Worm (Caenorhabditis elegans): ENCODE measurements around the gene sid-5.
"Not testable (repeated sequence)": the region's sequence is repeated elsewhere in the genome, so short reads cannot be mapped to it uniquely, and the experiment has no call there.

Gene sid-5

DNA sequence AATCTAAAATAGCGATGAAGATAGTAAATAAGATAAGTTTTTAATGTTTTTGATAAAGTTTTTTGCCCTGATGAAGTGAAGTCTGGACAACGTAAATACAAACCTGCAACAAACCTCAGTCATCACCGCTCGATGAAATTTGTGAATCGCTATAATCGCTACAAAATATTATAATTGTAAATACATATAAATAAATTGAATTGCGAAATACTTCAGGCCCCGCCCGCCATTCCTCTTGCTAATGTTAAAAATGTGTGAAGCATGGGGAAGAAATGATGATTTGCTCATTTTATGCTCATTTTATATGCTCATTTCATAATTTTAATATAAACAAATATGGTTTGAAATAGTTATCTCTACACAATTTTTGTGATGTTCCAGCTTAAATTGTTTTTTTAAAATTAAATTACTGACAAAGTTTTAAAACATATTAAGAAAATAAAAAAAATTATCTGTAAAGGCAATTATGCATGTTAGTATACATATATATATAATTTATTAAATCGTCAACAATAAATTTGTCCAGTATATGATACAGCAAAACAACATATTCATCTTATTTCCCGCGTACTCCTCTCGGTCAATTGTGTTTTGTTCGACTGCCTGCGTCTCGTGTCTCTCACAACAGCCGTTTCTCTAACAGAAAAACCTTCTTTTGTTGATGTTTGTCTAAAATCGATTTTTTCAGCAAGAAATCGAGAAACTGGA lies at the start of gene sid-5:
TSS of gene sid-5 (plus strand) at position 658 of the 708 bp plus-strand sequence.
- no peak for TF ChIP-seq unc-62 (GFP tag; optimal IDR thresholded peaks at IDR 0.05)

DNA sequence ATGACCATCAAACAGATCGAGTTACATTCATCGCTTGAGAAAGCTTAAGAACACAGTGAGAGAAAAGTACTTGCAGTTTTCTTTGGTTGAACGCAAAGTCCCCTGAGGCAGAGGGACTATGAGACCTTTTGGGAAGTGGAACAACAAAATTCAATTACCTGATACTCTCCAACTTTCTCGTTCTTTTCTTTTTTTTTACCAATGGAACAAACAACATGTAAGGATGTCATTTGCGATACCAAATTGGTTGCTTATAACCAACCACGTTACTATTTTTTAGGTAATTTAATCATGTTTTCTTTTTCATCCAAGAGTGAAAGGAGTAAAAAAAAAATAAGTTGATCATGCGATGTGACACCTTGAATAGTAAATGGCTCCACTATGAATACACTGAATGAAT lies 47.7 kb upstream of the sid-5 start:
- no peak for TF ChIP-seq unc-62 (GFP tag; optimal IDR thresholded peaks at IDR 0.05)

DNA sequence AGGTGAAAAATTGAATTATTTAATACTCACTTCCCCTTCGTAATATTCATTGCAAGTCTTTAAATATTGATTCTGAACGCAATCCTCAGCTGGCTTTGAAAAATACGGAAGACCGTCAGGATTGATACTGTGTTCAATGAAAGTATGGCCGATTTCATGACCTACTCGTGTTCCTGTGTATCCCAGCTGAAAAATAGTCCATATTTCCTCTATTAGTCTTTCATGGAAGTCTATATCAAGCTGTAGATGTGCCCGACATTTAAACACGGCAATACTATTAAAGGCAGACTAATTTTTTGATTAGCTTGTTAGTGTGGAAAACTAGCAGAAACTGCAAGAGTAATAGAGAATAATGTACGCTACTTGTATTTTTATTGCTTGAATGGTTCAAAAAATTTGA lies 43.0 kb upstream of the sid-5 start:
- TF ChIP-seq unc-62 (GFP tag; optimal IDR thresholded peaks at IDR 0.05), result no peak

DNA sequence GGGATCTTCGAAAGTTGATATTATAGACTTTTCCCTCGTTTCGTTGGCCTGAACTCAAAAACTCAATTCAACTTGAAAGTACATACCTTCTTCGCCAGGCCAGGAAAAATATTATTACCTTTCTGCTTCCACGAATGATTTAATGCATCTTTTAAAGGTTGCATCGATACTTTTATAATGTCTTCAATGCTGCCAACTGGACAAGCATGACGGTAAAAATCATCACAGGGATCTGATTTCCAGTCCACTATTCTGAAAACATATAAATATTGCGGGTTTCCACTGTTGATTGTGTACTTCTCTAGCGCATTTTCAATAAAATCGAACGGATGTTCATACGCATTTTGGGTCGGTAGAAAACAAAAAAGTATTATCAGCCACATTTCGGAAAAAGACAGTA lies 41.5 kb upstream of the sid-5 start, which contains the start of gene nep-4:
TSS of gene nep-4 (minus strand) at position 393 of the 400 bp plus-strand sequence.
- TF ChIP-seq unc-62 (GFP tag; optimal IDR thresholded peaks at IDR 0.05), result no peak

DNA sequence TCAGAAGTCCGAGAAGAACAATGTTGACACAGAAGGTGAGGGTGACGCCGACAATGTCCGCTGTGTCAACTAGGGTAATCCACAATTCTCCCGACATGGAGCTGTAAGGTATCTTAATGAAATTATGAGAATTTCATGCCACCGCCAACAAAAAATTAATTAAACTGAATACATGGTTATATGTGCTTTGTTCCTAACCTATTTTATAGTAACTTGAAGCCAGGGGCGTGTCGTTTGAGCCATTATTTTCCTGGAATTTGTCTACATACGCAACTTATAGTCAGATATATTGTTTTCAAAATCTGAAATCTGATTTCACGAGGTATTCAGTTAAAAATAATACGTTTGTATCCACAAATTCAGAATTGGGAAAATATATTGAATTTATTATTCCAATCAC lies 38.7 kb upstream of the sid-5 start, which contains the start of gene odr-10:
TSS of gene odr-10 (minus strand) at position 101 of the 400 bp plus-strand sequence.
- no peak for TF ChIP-seq unc-62 (GFP tag; optimal IDR thresholded peaks at IDR 0.05)

DNA sequence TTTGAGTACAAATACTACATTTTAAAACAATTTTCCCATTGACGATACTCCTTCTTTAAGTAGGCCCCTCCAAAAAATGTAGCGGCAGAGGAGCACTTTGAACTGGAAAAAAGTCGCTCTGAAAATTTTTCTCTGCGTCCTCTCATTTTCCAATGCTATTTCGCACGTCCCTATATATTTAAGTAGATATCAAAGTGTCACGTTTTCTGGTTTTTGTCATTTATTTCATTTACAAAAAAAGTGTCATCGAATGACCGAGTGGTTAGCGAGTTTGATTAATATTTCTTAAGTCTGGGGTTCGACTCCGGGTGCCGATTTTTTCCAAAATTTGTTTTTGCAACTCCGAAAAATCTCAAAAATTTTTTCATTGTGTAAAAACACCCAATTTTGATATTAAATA lies 37.6 kb upstream of the sid-5 start:
- no peak for TF ChIP-seq unc-62 (GFP tag; optimal IDR thresholded peaks at IDR 0.05)

DNA sequence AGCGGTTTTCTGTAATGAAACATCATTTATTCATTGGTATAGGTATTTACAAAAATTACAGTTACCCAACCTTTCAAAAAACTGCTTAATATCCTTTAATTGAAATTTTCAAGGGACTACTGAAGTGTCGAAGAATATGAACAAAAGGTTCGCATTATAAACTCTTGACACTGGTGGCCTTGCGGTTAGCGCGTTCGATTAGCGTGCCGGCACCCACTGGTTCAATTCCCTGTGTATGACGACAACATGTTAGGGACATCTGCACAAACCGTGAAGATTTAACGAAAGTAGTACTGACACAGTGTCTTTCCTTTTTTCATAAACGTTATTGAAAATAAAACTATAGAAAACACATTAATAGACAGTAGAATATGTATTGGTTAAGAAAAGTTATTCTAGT lies 36.8 kb upstream of the sid-5 start:
- no peak for TF ChIP-seq unc-62 (GFP tag; optimal IDR thresholded peaks at IDR 0.05)

DNA sequence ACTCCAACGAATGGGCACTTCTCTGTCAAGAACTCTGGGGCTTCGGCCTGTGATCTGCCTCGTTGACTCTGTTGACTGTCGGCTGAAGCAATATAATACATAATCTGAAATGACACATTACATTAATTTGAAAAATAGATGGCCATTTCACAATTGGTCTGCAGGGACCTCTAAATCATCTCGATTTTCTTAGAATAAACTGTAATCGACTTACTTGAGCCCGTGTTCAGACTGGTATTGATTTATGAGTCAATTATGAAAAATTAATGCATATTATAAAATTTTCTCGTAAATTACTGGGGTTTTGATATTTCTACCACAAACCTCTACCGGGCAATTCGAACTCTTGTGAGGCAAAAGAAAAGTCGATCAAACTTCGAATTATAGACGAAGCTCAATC lies 35.9 kb upstream of the sid-5 start, which contains the start of gene C53B7.6:
TSS of gene C53B7.6 (minus strand) at position 101 of the 400 bp plus-strand sequence.
- not testable (repeated sequence) for TF ChIP-seq unc-62 (GFP tag; optimal IDR thresholded peaks at IDR 0.05)

DNA sequence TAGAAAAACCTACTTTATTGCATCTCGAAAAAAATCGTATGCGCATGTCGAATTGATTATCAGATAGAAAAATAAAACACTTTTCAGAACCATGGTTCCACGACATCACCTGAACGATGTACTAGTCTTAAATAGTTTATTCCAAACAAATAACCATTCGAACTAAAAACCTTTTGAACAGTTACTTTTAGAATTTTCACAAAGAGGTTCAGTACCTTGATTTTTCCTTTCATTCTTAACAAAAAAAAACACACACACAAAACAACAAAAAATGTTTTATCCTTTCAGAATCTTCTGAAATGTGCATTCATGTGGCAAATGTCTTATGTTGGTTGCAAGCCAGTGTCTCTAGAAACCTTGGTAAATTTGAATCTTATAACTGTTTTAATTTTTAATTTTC lies 29.8 kb upstream of the sid-5 start, which contains the start of gene F41C6.4:
TSS of gene F41C6.4 (minus strand) at position 101 of the 400 bp plus-strand sequence.
- no peak for TF ChIP-seq unc-62 (GFP tag; optimal IDR thresholded peaks at IDR 0.05)

DNA sequence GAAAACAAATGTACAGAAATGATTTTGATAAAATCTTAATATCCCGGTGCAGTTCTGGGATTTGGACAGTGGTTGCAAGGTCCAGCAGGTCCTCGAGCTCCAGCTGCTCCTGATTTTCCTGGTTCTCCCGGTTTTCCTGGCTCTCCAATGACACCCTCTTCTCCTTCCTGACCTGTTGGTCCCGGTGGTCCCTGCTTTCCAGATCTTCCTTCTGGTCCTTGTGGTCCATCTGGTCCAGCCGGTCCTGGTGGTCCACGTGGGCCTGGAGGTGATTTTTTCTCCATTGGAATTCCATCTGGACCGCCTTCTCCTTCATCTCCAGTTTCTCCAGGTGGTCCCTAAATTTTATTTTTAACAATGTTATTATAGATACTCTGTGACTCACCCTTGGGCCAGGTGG lies 29.2 kb upstream of the sid-5 start:
- no peak for TF ChIP-seq unc-62 (GFP tag; optimal IDR thresholded peaks at IDR 0.05)

DNA sequence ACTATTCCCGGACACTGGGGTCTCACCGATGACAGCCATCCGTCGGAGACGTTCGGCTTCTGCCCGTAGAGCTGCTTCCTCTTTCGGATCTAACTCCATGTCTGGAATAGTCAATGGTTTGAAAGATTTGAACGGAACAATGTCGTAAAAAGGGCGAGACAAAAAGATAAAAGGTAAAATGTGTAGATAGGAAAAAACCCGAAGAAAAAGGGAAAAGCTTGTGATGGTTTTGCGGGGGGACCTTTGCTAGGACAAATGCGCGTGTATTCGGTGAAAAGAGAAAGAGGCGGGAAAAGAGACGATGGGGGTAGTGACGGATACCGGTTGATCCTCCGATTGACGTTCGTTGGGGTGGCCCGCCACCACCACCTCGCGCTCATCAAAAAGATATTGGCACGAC lies 27.1 kb upstream of the sid-5 start, which contains the start of gene col-173:
TSS of gene col-173 (minus strand) at position 101 of the 400 bp plus-strand sequence.
- no peak for TF ChIP-seq unc-62 (GFP tag; optimal IDR thresholded peaks at IDR 0.05)

DNA sequence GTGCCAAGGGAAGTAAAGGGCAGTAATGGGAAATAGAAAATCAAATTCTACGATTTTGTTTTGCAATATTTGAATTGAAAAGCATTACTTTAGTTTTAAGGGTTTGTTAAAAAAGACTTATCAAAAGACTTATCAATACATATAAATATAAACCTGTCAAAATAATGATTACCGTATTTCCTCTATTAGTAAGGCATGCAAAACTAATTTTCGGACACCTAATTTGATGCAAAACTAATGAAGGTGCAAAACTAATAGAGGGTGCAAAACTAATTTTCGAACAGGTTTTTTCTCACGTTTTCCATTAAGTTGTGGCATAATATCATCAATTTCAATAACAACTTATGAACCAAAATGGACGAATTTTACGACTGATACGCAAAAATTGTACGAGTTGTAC lies 22.7 kb upstream of the sid-5 start, which contains the start of gene F41C6.6:
TSS of gene F41C6.6 (minus strand) at position 101 of the 400 bp plus-strand sequence.
- not testable (repeated sequence) for TF ChIP-seq unc-62 (GFP tag; optimal IDR thresholded peaks at IDR 0.05)

DNA sequence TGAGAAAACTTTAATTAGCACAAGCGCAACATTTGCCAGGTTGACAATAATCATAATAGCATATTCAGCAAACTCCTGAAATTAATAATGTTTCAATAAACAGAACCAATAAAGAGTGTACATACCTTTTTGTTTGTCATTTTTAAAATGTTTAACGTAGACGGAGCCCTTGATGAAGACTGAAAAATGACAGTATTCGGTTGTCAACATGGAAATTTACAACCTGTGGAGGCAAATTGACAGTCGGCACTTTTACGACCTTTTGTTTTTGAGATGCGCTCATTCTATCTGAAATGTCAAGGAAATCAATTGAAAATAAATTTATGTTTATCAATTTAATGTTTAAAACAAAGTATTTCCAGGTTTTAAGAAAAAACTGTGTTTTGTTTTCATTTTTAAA lies 20.1 kb upstream of the sid-5 start:
- no peak for TF ChIP-seq unc-62 (GFP tag; optimal IDR thresholded peaks at IDR 0.05)

DNA sequence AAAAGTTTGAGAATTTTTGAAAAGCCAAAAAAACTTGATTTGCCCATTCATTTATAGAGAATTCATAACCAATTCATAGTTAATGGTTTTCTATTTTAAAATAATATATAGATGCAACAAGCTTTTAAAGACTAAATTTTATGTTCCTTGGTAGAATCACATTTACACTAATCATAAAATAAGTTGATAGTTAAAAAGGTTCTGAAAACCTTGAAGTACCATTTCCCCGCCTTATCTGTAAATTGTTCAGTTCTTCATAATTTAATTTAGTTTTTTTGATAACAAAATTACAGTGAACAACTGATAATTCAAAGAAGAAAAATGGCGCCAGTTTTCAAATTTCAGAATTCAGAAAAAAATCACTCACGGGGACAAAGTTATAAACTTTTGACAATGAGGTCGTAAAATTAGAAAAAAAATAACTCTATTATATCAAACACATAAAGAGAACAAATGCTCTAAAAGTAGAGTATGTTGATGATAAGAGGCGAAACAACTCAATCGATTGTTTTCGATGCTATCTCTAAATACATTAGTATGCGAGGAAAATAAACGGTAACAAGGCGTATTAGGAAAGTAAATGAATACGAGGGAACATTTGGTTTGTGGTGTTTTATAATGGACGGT lies 19.2 kb upstream of the sid-5 start, which contains the start of gene F41C6.7:
TSS of gene F41C6.7 (minus strand) at position 51 of the 627 bp plus-strand sequence.
- no peak for TF ChIP-seq unc-62 (GFP tag; optimal IDR thresholded peaks at IDR 0.05)

DNA sequence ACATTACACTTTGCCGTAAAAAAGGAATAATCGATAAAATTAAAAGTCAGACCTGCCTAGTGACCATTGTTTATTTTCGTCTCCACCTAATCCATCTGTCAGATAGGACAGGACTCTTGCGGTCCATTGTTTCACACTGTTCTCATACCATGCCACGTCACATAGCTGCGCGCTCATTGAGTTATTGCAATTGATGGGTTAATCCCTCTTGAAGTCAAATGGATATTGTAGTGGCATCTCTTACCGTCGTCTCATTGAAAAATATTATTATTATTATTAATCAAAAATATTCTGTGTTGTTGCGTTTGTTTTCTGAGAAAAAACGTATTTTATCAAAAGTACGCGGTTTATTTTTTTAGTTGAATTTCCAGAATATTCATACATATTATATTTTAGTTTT lies 16.3 kb upstream of the sid-5 start:
- TF ChIP-seq unc-62 (GFP tag; optimal IDR thresholded peaks at IDR 0.05), result no peak

DNA sequence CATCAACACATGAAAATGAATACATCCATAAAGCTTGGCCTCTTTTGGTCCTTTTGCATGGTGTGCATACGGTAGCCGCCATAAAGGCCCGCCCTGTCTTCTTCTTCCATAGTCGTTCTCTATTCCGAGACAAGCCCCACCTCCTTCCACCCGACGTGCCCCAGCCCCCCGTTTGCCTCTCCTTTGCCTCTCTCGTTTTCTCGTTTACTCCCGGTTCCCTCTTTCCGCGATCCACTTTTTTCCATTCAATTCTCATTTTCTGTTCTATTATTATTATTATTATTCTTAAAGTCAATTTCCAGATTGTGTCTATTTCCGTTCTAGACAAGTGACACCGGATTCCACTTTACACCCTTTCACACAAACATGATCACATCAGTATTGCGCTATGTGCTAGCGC lies 15.1 kb upstream of the sid-5 start, which contains the start of gene unc-6:
TSS of gene unc-6 (plus strand) at position 301 of the 400 bp plus-strand sequence.
- no peak for TF ChIP-seq unc-62 (GFP tag; optimal IDR thresholded peaks at IDR 0.05)

DNA sequence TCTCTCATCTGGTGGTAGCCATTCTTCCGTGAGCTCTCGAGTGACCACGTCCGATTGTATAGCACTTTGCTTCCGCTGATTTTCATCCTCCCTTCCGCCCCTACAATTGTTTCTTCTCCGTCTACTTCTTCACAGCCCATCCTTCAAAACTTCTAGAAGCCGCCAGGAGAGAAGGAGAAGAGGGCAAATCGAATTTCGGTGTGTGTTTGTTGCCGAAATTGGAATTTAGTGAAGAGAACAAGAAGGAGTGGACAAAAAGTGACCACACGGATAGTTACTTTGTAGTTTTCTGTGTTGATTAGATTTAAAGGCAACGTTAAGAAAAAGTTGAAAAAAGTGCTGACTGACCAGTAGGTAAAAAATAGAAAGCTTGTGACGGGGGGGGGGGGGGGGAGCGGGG lies 11.4 kb upstream of the sid-5 start:
- no peak for TF ChIP-seq unc-62 (GFP tag; optimal IDR thresholded peaks at IDR 0.05)
